Worm (Caenorhabditis elegans) whole organism, L1 larva: Measurements from ENCODE around the gene gpr-1.

ENCODE experiments used
- C34B4.2 ChIP-seq: sonication (generic microtip); optimal IDR thresholded peaks from 2 replicates; lab custom pipeline; 2017; ENCODE audit warnings: mild to moderate bottlenecking, missing genetic modification characterization, missing compliant biosample characterization
- unc-30 ChIP-seq: sonication (generic microtip); optimal IDR thresholded peaks from 2 replicates; lab custom pipeline; 2017; ENCODE audit warnings: missing biosample characterization, missing genetic modification characterization
- unc-62 ChIP-seq: fragments of 150-350 bp; optimal IDR thresholded peaks from 2 replicates; lab custom pipeline; 2014; ENCODE audit warnings: missing biosample characterization, missing genetic modification reagents, missing genetic modification characterization

DNA sequence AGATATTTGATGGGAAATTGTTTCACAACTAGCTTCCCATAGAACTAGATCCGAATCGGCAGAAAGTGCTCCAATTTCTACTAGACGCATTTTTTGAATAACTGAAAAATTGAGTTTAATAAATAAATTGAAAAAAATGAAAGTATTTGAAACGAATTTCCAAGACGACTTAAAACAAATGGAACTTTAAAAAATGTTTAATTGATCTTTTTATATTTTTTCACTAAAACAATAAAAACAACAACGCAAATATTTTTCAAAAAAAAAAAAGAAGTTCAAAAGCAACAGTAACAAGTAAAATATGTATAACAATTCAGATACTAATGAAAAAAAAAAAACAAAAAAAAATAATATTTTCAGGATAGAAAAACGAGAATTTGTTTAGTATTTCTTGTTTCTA, 19.0 kb upstream of the gpr-1 start, which contains the start of gene C06E1.9:
- no peak for TF ChIP-seq unc-62
- no peak for TF ChIP-seq unc-30
- no peak for TF ChIP-seq C34B4.2 (tag; lab: Kevin White, UChicago)
